Fruit fly (Drosophila melanogaster) S2 (cell line): ENCODE results near the gene CG12395.

ENCODE experiments used
- CG8478 ChIP-seq: fragments of >200 bp; optimal IDR thresholded peaks from 2 replicates; lab custom pipeline; 2018
- CTCF ChIP-seq, 2 experiments: fragments of >200 bp; optimal IDR thresholded peaks; 2 replicates each; lab custom pipeline; 2018

DNA sequence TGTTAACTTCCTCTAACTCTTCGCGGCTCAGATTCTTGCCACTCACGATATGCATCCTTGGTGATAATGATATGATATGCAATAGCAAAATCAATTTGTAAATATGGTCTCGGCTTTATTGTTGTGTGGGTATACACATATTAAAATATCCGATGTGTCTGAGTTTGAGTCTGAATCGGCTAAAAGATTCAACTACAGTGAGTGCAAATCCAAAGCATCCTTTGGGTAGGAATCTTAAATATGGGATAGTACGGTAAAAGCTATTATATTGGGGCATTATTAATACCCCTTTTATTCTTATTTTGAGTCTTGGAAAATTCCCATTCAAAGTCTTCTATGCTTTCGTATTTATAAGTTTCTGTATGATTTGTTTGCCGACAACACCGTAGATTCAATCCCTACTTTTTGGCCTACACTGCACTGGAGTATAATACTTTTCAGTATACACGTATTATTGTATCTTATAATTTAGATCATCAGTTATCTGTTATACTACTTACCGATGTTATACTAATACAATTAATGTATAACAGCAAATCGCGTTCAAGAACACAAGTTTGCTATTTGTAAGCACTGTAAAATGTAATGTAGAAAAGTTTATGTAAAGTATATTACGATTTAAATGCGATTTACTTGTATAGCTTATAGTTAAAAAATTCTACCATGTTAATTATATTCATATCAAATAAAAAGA is at the start of gene CG12395:
- TF ChIP-seq CTCF (optimal IDR thresholded peaks at IDR 0.05; lab: Kevin White, UChicago) (peak; percentile 33 to 35), CG8478 (lab: Kevin White, UChicago) (no peak)
